Worm (Caenorhabditis elegans) whole organism, midembryonic: Measurements from ENCODE around the gene lgc-23.

ENCODE experiments used
- T22C8.4 ChIP-seq: fragments of 200-800 bp; sonication (Bioruptor generic); IDR thresholded peaks from 2 replicates; pipeline ENCODE4 v1.3.6; 2022; ENCODE audit warnings: missing genetic modification characterization, missing compliant biosample characterization
- cog-1 ChIP-seq: sonication (generic microtip); optimal IDR thresholded peaks from 2 replicates; lab custom pipeline; 2016; ENCODE audit warnings: missing genetic modification characterization, missing compliant biosample characterization
- flt-1 ChIP-seq: fragments of 200-800 bp; sonication (Bioruptor generic); IDR thresholded peaks from 2 replicates; pipeline ENCODE4 v1.3.6; 2022; ENCODE audit warnings: missing genetic modification characterization, missing compliant biosample characterization
- klf-2 ChIP-seq: fragments of 200-800 bp; sonication (Bioruptor generic); conservative IDR thresholded peaks from 2 replicates; pipeline ENCODE4 v1.3.6; 2022; ENCODE audit warnings: missing genetic modification reagents, missing genetic modification characterization, missing compliant biosample characterization
- med-1 ChIP-seq: sonication (generic microtip); optimal IDR thresholded peaks from 2 replicates; lab custom pipeline; 2017; ENCODE audit warnings: missing genetic modification characterization, mild to moderate bottlenecking, missing compliant biosample characterization, antibody characterized with exemption, missing genetic modification reagents; ENCODE audit not compliant: insufficient read depth
- ref-1 ChIP-seq: fragments of 200-800 bp; sonication (Bioruptor generic); conservative IDR thresholded peaks from 2 replicates; pipeline ENCODE4 v1.3.6; 2022; ENCODE audit warnings: missing genetic modification reagents, missing genetic modification characterization, missing compliant biosample characterization
- tab-1 ChIP-seq: fragments of 200-800 bp; sonication (Bioruptor generic); IDR thresholded peaks from 2 replicates; pipeline ENCODE4 v1.3.6; 2022; ENCODE audit warnings: missing genetic modification characterization, missing compliant biosample characterization
- ztf-23 ChIP-seq: fragments of 200-800 bp; sonication (Bioruptor generic); IDR thresholded peaks from 2 replicates; pipeline ENCODE4 v1.3.6; 2022; ENCODE audit warnings: missing genetic modification reagents, missing genetic modification characterization, missing compliant biosample characterization
- ztf-29 ChIP-seq: fragments of 200-800 bp; sonication (Bioruptor generic); IDR thresholded peaks from 2 replicates; pipeline ENCODE4 v1.3.6; 2022; ENCODE audit warnings: missing genetic modification reagents, missing genetic modification characterization, missing compliant biosample characterization

DNA sequence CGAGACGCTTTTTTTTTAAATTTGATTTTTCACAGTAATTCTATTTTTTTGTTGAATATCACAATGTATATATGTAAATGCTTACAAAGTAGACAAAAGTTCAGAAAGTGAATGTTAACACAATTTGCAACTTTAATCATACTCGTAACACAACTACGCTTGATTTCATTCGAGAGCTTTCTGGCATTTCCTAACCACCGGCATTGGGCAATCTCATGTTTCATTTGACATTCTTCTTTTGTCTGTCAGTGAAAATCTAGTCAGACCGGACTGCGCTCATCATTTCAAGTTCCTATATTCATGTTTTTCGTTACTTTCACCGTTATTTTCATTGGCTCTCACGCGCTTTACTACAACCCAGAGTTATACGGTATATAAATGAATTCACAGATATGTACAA, 46.2 kb downstream of the lgc-23 start, which contains the start of gene lgc-14:
- TF ChIP-seq tab-1 (no peak), cog-1 (no peak), klf-2 (no peak), ztf-29 (GFP tag; lab: Robert Waterston, UW) (no peak), ztf-23 (GFP tag; lab: Robert Waterston, UW) (no peak), flt-1 (GFP tag; lab: Robert Waterston, UW) (no peak), T22C8.4 (GFP tag; lab: Robert Waterston, UW) (no peak), med-1 (GFP tag; lab: Kevin White, UChicago) (no peak), ref-1 (GFP tag; lab: Robert Waterston, UW) (no peak)
